Fruit fly (Drosophila melanogaster): ENCODE results near the gene CG5274.

CG5274 gene

dm6 chr3L:20399550-20400109 lies 27.8 kb downstream of the CG5274 start (continued):
- TF ChIP-seq CG17186 (GFP tag; optimal IDR thresholded peaks at IDR 0.05) (peak; percentile 29), CG8924 (tag; optimal IDR thresholded peaks at IDR 0.05) (peak; percentile 93), wdn (GFP tag; IDR thresholded peaks at IDR 0.05) (peak; percentile 83), CG8281 (tag; optimal IDR thresholded peaks at IDR 0.05) (peak; percentile 80), CG2120 (GFP tag; optimal IDR thresholded peaks at IDR 0.05) (peak; percentile 93), CG4820 (GFP tag; optimal IDR thresholded peaks at IDR 0.05) (peak; percentile 80), CG14441 (GFP tag; IDR thresholded peaks at IDR 0.05) (peak; percentile 81), Blimp-1 (GFP tag; optimal IDR thresholded peaks at IDR 0.05) (peak; percentile 81), Chrac-16 (GFP tag; optimal IDR thresholded peaks at IDR 0.05) (peak; percentile 84), CG7928 (GFP tag; optimal IDR thresholded peaks at IDR 0.05) (peak; percentile 26), CG17612 (GFP tag; IDR thresholded peaks at IDR 0.05) (peak; percentile 55; the same call in 1 of the 2 replicates), pum (GFP tag; optimal IDR thresholded peaks at IDR 0.05) (peak; percentile 56), CG11504 (tag; optimal IDR thresholded peaks at IDR 0.05) (peak; percentile 91), phol (tag; optimal IDR thresholded peaks at IDR 0.05) (peak; percentile 87), nerfin-2 (GFP tag; IDR thresholded peaks at IDR 0.05; ENCODE audit: partially characterized antibody) (no peak), Deaf1 (tag; optimal IDR thresholded peaks at IDR 0.05) (peak; percentile 73), inv (GFP tag; IDR thresholded peaks at IDR 0.05; ENCODE audit: partially characterized antibody) (no peak), CG17359 (tag; optimal IDR thresholded peaks at IDR 0.05) (peak; percentile 93), HLH3B (GFP tag; IDR thresholded peaks at IDR 0.05) (peak; percentile 75), HLHmδ (GFP tag; optimal IDR thresholded peaks at IDR 0.05) (no peak), CG43689 (GFP tag; IDR thresholded peaks at IDR 0.05) (peak; percentile 43; the same call in 1 of the 2 replicates), dmrt99B (tag; optimal IDR thresholded peaks at IDR 0.05) (peak; percentile 94), slbo (GFP tag; IDR thresholded peaks at IDR 0.05) (peak; percentile 94), mirr (GFP tag; optimal IDR thresholded peaks at IDR 0.05) (peak; percentile 51), H15 (GFP tag; IDR thresholded peaks at IDR 0.05) (peak; percentile 77), zf30C (GFP tag; optimal IDR thresholded peaks at IDR 0.05) (no peak), CG2116 (GFP tag; optimal IDR thresholded peaks at IDR 0.05) (peak; percentile 73), CG9932 (GFP tag; IDR thresholded peaks at IDR 0.05) (peak; percentile 90), CG11085 (GFP tag; IDR thresholded peaks at IDR 0.05) (peak; percentile 77), so (GFP tag; IDR thresholded peaks at IDR 0.05) (peak; percentile 73), bowl (GFP tag; IDR thresholded peaks at IDR 0.05) (peak; percentile 68), Gug (GFP tag; IDR thresholded peaks at IDR 0.05) (peak; percentile 87), CG7556 (GFP tag; optimal IDR thresholded peaks at IDR 0.05) (peak; percentile 89), pita (GFP tag; optimal IDR thresholded peaks at IDR 0.05) (no peak), ash1 (GFP tag; optimal IDR thresholded peaks at IDR 0.05) (no peak), CG31388 (GFP tag; optimal IDR thresholded peaks at IDR 0.05) (peak; percentile 58), chinmo (GFP tag; IDR thresholded peaks at IDR 0.05; ENCODE audit: partially characterized antibody) (no peak), Usf (GFP tag; optimal IDR thresholded peaks at IDR 0.05) (peak; percentile 70), fu2 (GFP tag; optimal IDR thresholded peaks at IDR 0.05) (peak; percentile 71), CG13123 (GFP tag; optimal IDR thresholded peaks at IDR 0.05) (peak; percentile 67), dmrt11E (tag; optimal IDR thresholded peaks at IDR 0.05) (peak; percentile 71), hth (optimal IDR thresholded peaks at IDR 0.05) (no peak), CG8290 (GFP tag; optimal IDR thresholded peaks at IDR 0.05) (peak; percentile 35), CG8290 (tag; optimal IDR thresholded peaks at IDR 0.05) (peak in 1 of 2 experiments; percentile 92), gcm (GFP tag; optimal IDR thresholded peaks at IDR 0.05) (peak; percentile 89), CG12744 (GFP tag; optimal IDR thresholded peaks at IDR 0.05) (peak; percentile 78), CG12236 (GFP tag; optimal IDR thresholded peaks at IDR 0.05) (peak; percentile 15), NK7.1 (GFP tag; optimal IDR thresholded peaks at IDR 0.05) (peak; percentile 63), Drgx (GFP tag; IDR thresholded peaks at IDR 0.05) (peak; percentile 92), CG18599 (GFP tag; optimal IDR thresholded peaks at IDR 0.05) (peak; percentile 88)

Data from whole organism, embryonic.